Worm (Caenorhabditis elegans): ENCODE data around the gene T21D12.7.

Gene T21D12.7

DNA sequence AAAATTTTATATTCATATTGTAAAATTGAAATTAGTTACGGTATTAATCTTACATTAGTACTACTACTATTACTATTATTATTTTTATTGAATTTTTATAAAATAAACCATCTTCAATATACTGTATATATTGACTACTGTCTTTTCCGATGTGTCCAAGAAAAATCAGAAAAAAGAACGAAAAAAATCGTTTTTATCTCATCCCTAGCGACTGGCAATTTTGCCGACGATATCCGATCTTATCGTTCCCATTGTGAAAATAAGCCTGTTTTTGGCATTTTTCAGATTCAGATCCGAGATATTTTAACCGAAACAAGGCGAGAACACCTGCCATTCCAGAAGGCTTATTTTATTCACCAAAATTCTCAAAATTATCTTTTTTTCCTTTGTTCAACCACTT, 39.3 kb upstream of the T21D12.7 start, which contains the start of gene F18F11.4:
TSS of gene F18F11.4 (plus strand) at position 301 of the 400 bp plus-strand sequence.
- TF ChIP-seq ceh-82 (tag; optimal IDR thresholded peaks at IDR 0.05), result no peak

- TF ChIP-seq eor-1 (tag; optimal IDR thresholded peaks at IDR 0.05) (no peak), hmg-11 (tag; optimal IDR thresholded peaks at IDR 0.05) (no peak), sea-2 (GFP tag; optimal IDR thresholded peaks at IDR 0.05) (no peak), daf-12 (tag; optimal IDR thresholded peaks at IDR 0.05) (no peak), lin-39 (tag; optimal IDR thresholded peaks at IDR 0.05) (no peak), ama-1 (optimal IDR thresholded peaks at IDR 0.05) (no peak), nfya-1 (tag; optimal IDR thresholded peaks at IDR 0.05; ENCODE audit: insufficient read depth) (no peak), aly-2 (tag; optimal IDR thresholded peaks at IDR 0.05) (no peak), nhr-23 (tag; optimal IDR thresholded peaks at IDR 0.05) (peak; percentile 49), nhr-77 (tag; optimal IDR thresholded peaks at IDR 0.05) (no peak), ztf-11 (tag; optimal IDR thresholded peaks at IDR 0.05) (no peak), R02D3.7 (tag; optimal IDR thresholded peaks at IDR 0.05) (no peak), lsy-12 (tag; optimal IDR thresholded peaks at IDR 0.05) (no peak), ceh-9 (tag; optimal IDR thresholded peaks at IDR 0.05) (no peak), jun-1 (tag; optimal IDR thresholded peaks at IDR 0.05) (no peak), ceh-16 (tag; optimal IDR thresholded peaks at IDR 0.05) (no peak), mml-1 (tag; optimal IDR thresholded peaks at IDR 0.05) (no peak), ceh-28 (tag; optimal IDR thresholded peaks at IDR 0.05) (peak; percentile 16)
Measured at ce11 chrIV:326564-327070, 35.4 kb upstream of the T21D12.7 start, which contains the start of gene col-101. Gene col-101, minus strand, starts transcription at chrIV:327020.

DNA sequence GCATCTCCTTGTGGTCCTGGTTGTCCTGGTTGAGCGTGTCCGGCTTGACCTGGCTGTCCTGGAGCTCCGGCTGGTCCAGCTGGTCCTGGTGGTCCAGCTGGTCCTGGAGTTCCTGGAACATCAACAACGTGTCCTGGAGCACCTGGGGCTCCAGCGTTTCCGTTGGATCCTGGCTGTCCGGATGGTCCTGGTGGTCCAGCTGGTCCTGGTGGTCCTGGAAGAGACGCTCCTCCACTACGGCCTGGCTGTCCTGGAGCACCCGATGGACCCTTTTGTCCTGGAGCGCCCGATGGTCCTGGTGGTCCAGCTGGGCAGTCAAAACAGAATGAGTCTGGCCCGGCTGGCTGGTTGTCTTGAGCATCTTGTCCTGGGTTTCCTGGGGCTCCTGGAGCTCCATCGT, 34.4 kb upstream of the T21D12.7 start:
- TF ChIP-seq ztf-11 (tag; optimal IDR thresholded peaks at IDR 0.05) (no peak), pqm-1 (tag; optimal IDR thresholded peaks at IDR 0.05) (no peak), tbx-2 (tag; optimal IDR thresholded peaks at IDR 0.05) (no peak)

- TF ChIP-seq nhr-11 (tag; optimal IDR thresholded peaks at IDR 0.05) (no peak), unc-39 (tag; optimal IDR thresholded peaks at IDR 0.05) (no peak), nhr-76 (tag; optimal IDR thresholded peaks at IDR 0.05) (no peak), egl-5 (tag; optimal IDR thresholded peaks at IDR 0.05) (no peak), ama-1 (optimal IDR thresholded peaks at IDR 0.05) (no peak), skn-1 (tag; optimal IDR thresholded peaks at IDR 0.05) (no peak), hmg-11 (tag; optimal IDR thresholded peaks at IDR 0.05) (no peak), mml-1 (tag; optimal IDR thresholded peaks at IDR 0.05) (no peak), elt-1 (tag; optimal IDR thresholded peaks at IDR 0.05) (no peak), fkh-2 (tag; optimal IDR thresholded peaks at IDR 0.05) (no peak), R02D3.7 (tag; optimal IDR thresholded peaks at IDR 0.05) (no peak), nhr-12 (tag; optimal IDR thresholded peaks at IDR 0.05) (no peak), nhr-77 (tag; optimal IDR thresholded peaks at IDR 0.05) (no peak), pqm-1 (tag; optimal IDR thresholded peaks at IDR 0.05) (no peak), ceh-16 (tag; optimal IDR thresholded peaks at IDR 0.05) (no peak), unc-62 (GFP tag; optimal IDR thresholded peaks at IDR 0.05) (no peak), mdl-1 (tag; optimal IDR thresholded peaks at IDR 0.05) (no peak)
Measured at ce11 chrIV:324759-325158, 33.5 kb upstream of the T21D12.7 start, which contains the start of gene drl-1. Gene drl-1, plus strand, starts transcription at chrIV:325059.

DNA sequence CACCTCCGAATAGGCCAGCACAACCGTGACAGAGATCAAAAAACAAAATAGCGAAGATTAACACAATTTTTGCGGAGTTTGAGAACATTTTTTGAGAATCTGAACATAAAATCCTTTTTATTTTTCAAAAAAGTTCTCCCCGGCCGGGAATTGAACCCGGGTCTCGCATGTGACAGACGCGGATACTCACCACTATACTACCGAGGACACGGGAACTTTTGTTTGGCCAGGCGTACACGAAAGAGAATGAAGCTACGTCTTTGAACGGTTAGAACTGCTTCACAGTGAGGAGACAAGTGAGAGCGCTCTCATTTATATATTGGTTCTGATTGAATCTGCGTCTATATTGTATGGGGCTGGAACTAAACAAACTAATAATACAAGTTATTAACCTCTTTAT, 31.2 kb upstream of the T21D12.7 start, which contains the start of gene grl-26:
TSS of gene grl-26 (minus strand) at position 318 of the 400 bp plus-strand sequence.
- TF ChIP-seq lin-39 (tag; optimal IDR thresholded peaks at IDR 0.05), result peak; percentile 13
- TF ChIP-seq elt-3 (tag; optimal IDR thresholded peaks at IDR 0.05), result no peak
- TF ChIP-seq skn-1 (tag; optimal IDR thresholded peaks at IDR 0.05), result no peak
- peak; percentile 56 for TF ChIP-seq nhr-43 (tag; optimal IDR thresholded peaks at IDR 0.05; ENCODE audit: poor library complexity, severe bottlenecking)
- TF ChIP-seq ztf-11 (tag; optimal IDR thresholded peaks at IDR 0.05), result no peak
- TF ChIP-seq nhr-12 (tag; optimal IDR thresholded peaks at IDR 0.05), result no peak
- peak; percentile 66 for TF ChIP-seq jun-1 (tag; optimal IDR thresholded peaks at IDR 0.05)
- no peak for TF ChIP-seq aly-2 (tag; optimal IDR thresholded peaks at IDR 0.05)
- no peak for TF ChIP-seq ceh-9 (tag; optimal IDR thresholded peaks at IDR 0.05)
- no peak for TF ChIP-seq elt-1 (tag; optimal IDR thresholded peaks at IDR 0.05)
- TF ChIP-seq elt-2 (tag; optimal IDR thresholded peaks at IDR 0.05), result peak; percentile 56
- TF ChIP-seq sea-2 (GFP tag; optimal IDR thresholded peaks at IDR 0.05), result no peak
- TF ChIP-seq mml-1 (tag; optimal IDR thresholded peaks at IDR 0.05), result no peak
- no peak for TF ChIP-seq fos-1 (tag; optimal IDR thresholded peaks at IDR 0.05)
- no peak for TF ChIP-seq nhr-237 (tag; optimal IDR thresholded peaks at IDR 0.05)
- TF ChIP-seq tbx-2 (tag; optimal IDR thresholded peaks at IDR 0.05), result no peak
- no peak for TF ChIP-seq nhr-11 (tag; optimal IDR thresholded peaks at IDR 0.05)
- no peak for TF ChIP-seq pha-4 (tag; optimal IDR thresholded peaks at IDR 0.05)
- no peak for TF ChIP-seq nhr-25 (tag; optimal IDR thresholded peaks at IDR 0.05)
- no peak for TF ChIP-seq nhr-77 (tag; optimal IDR thresholded peaks at IDR 0.05)
- no peak for TF ChIP-seq snpc-4 (tag; optimal IDR thresholded peaks at IDR 0.05)
- no peak for TF ChIP-seq nhr-76 (tag; optimal IDR thresholded peaks at IDR 0.05)
- no peak for TF ChIP-seq unc-39 (tag; optimal IDR thresholded peaks at IDR 0.05)
- peak; percentile 39 for TF ChIP-seq egl-5 (tag; optimal IDR thresholded peaks at IDR 0.05)
- TF ChIP-seq nhr-28 (tag; optimal IDR thresholded peaks at IDR 0.05), result no peak
- TF ChIP-seq unc-62 (GFP tag; optimal IDR thresholded peaks at IDR 0.05), result no peak
- TF ChIP-seq nhr-23 (tag; optimal IDR thresholded peaks at IDR 0.05), result peak; percentile 24
- no peak for TF ChIP-seq ceh-16 (tag; optimal IDR thresholded peaks at IDR 0.05)
- TF ChIP-seq nhr-67 (tag; optimal IDR thresholded peaks at IDR 0.05), result no peak
- TF ChIP-seq hmg-11 (tag; optimal IDR thresholded peaks at IDR 0.05), result peak; percentile 67
- TF ChIP-seq R02D3.7 (tag; optimal IDR thresholded peaks at IDR 0.05), result no peak
- peak; percentile 43 for TF ChIP-seq lsy-12 (tag; optimal IDR thresholded peaks at IDR 0.05)
- TF ChIP-seq ceh-82 (tag; optimal IDR thresholded peaks at IDR 0.05), result no peak
- TF ChIP-seq mdl-1 (tag; optimal IDR thresholded peaks at IDR 0.05), result no peak
- TF ChIP-seq eor-1 (tag; optimal IDR thresholded peaks at IDR 0.05), result no peak
